Worm (Caenorhabditis elegans) whole organism, L3 larva: ENCODE measurements around the gene F40G12.10.

ENCODE experiments used
- R02D3.7 ChIP-seq: fragments of 150-350 bp; optimal IDR thresholded peaks from 2 replicates; lab custom pipeline; 2014; ENCODE audit warnings: missing biosample characterization, missing genetic modification characterization
- ama-1 ChIP-seq: fragments of 150-350 bp; optimal IDR thresholded peaks from 2 replicates; lab custom pipeline; 2018
- ceh-16 ChIP-seq: sonication (generic microtip); optimal IDR thresholded peaks from 2 replicates; lab custom pipeline; 2017; ENCODE audit warnings: missing biosample characterization, missing genetic modification characterization
- ceh-28 ChIP-seq: fragments of 150-350 bp; optimal IDR thresholded peaks from 2 replicates; lab custom pipeline; 2014; ENCODE audit warnings: missing biosample characterization, missing genetic modification reagents, missing genetic modification characterization
- ceh-9 ChIP-seq: sonication (generic microtip); optimal IDR thresholded peaks from 2 replicates; lab custom pipeline; 2018; ENCODE audit warnings: missing biosample characterization, missing genetic modification characterization
- daf-12 ChIP-seq: fragments of 150-350 bp; optimal IDR thresholded peaks from 2 replicates; lab custom pipeline; 2014; ENCODE audit warnings: missing biosample characterization, missing genetic modification reagents, missing genetic modification characterization
- egl-5 ChIP-seq: fragments of 150-350 bp; optimal IDR thresholded peaks from 2 replicates; lab custom pipeline; 2017; ENCODE audit warnings: missing biosample characterization, missing genetic modification reagents, missing genetic modification characterization, inconsistent platforms
- elt-1 ChIP-seq: fragments of 150-350 bp; optimal IDR thresholded peaks from 2 replicates; lab custom pipeline; 2014; ENCODE audit warnings: missing biosample characterization, missing genetic modification characterization
- elt-2 ChIP-seq: sonication (generic microtip); optimal IDR thresholded peaks from 2 replicates; lab custom pipeline; 2016; ENCODE audit warnings: missing genetic modification reagents, mild to moderate bottlenecking, missing genetic modification characterization, missing compliant biosample characterization
- elt-3 ChIP-seq, 3 experiments: fragments of 150-350 bp in 1 of 3; sonication (generic microtip) in 2 of 3; optimal IDR thresholded peaks; 2 replicates in 2 of 3; 4 replicates in 1 of 3; lab custom pipeline; 2014 to 2017; ENCODE audit warnings: missing biosample characterization in 3 of 3, missing genetic modification characterization in 3 of 3
- eor-1 ChIP-seq, 2 experiments: fragments of 150-350 bp; optimal IDR thresholded peaks; 2 replicates each; lab custom pipeline; 2014 to 2018; ENCODE audit warnings: missing biosample characterization in 2 of 2, missing genetic modification characterization in 2 of 2
- fkh-2 ChIP-seq: fragments of 150-350 bp; optimal IDR thresholded peaks from 2 replicates; lab custom pipeline; 2014; ENCODE audit warnings: missing biosample characterization, missing genetic modification reagents, missing genetic modification characterization
- fos-1 ChIP-seq: fragments of 150-350 bp; optimal IDR thresholded peaks from 2 replicates; lab custom pipeline; 2014; ENCODE audit warnings: missing biosample characterization, missing genetic modification characterization
- hmg-11 ChIP-seq: sonication (generic microtip); optimal IDR thresholded peaks from 2 replicates; lab custom pipeline; 2016; ENCODE audit warnings: missing genetic modification characterization, missing compliant biosample characterization
- jun-1 ChIP-seq: fragments of 150-350 bp; optimal IDR thresholded peaks from 2 replicates; lab custom pipeline; 2014; ENCODE audit warnings: missing biosample characterization, missing genetic modification reagents, missing genetic modification characterization
- mdl-1 ChIP-seq: fragments of 150-350 bp; optimal IDR thresholded peaks from 2 replicates; lab custom pipeline; 2014; ENCODE audit warnings: missing biosample characterization, missing genetic modification characterization
- mml-1 ChIP-seq: fragments of 150-350 bp; sonication (generic microtip); optimal IDR thresholded peaks from 3 replicates; lab custom pipeline; 2014; ENCODE audit warnings: missing biosample characterization, missing genetic modification characterization
- nfya-1 ChIP-seq: sonication (generic microtip); optimal IDR thresholded peaks from 2 replicates; lab custom pipeline; 2017; ENCODE audit warnings: missing genetic modification characterization, mild to moderate bottlenecking, missing compliant biosample characterization, antibody characterized with exemption, moderate library complexity; ENCODE audit not compliant: insufficient read depth
- nhr-11 ChIP-seq: fragments of 150-350 bp; optimal IDR thresholded peaks from 2 replicates; lab custom pipeline; 2014; ENCODE audit warnings: missing biosample characterization, missing genetic modification characterization
- nhr-12 ChIP-seq: fragments of 150-350 bp; optimal IDR thresholded peaks from 2 replicates; lab custom pipeline; 2014; ENCODE audit warnings: missing biosample characterization, missing genetic modification characterization
- nhr-23 ChIP-seq: fragments of 150-350 bp; optimal IDR thresholded peaks from 2 replicates; lab custom pipeline; 2014; ENCODE audit warnings: missing biosample characterization, missing genetic modification reagents, missing genetic modification characterization
- nhr-237 ChIP-seq: fragments of 150-350 bp; optimal IDR thresholded peaks from 2 replicates; lab custom pipeline; 2014; ENCODE audit warnings: missing biosample characterization, missing genetic modification characterization
- nhr-28 ChIP-seq: fragments of 150-350 bp; optimal IDR thresholded peaks from 2 replicates; lab custom pipeline; 2014; ENCODE audit warnings: missing biosample characterization, missing genetic modification characterization
- nhr-76 ChIP-seq: fragments of 150-350 bp; sonication (generic microtip); optimal IDR thresholded peaks from 5 replicates; lab custom pipeline; 2014; ENCODE audit warnings: missing biosample characterization, missing genetic modification characterization
- nhr-77 ChIP-seq: fragments of 150-350 bp; optimal IDR thresholded peaks from 2 replicates; lab custom pipeline; 2014; ENCODE audit warnings: missing biosample characterization, missing genetic modification characterization
- pha-4 ChIP-seq: fragments of 150-350 bp; optimal IDR thresholded peaks from 2 replicates; lab custom pipeline; 2014; ENCODE audit warnings: missing biosample characterization, missing genetic modification reagents, missing genetic modification characterization
- sea-2 ChIP-seq: fragments of 150-350 bp; sonication (generic microtip); optimal IDR thresholded peaks from 4 replicates; lab custom pipeline; 2014; ENCODE audit warnings: missing biosample characterization, missing genetic modification reagents, missing genetic modification characterization
- skn-1 ChIP-seq: fragments of 150-350 bp; optimal IDR thresholded peaks from 2 replicates; lab custom pipeline; 2014; ENCODE audit warnings: missing biosample characterization, missing genetic modification characterization
- snpc-4 ChIP-seq: fragments of 150-350 bp; optimal IDR thresholded peaks from 2 replicates; lab custom pipeline; 2014; ENCODE audit warnings: missing biosample characterization, missing genetic modification characterization
- tbx-2 ChIP-seq: sonication (generic microtip); optimal IDR thresholded peaks from 2 replicates; lab custom pipeline; 2016; ENCODE audit warnings: mild to moderate bottlenecking, missing genetic modification characterization, missing compliant biosample characterization
- unc-62 ChIP-seq: fragments of 150-350 bp; sonication (generic microtip); optimal IDR thresholded peaks from 4 replicates; lab custom pipeline; 2014; ENCODE audit warnings: missing biosample characterization, missing genetic modification reagents, missing genetic modification characterization
- zag-1 ChIP-seq: fragments of 150-350 bp; optimal IDR thresholded peaks from 2 replicates; lab custom pipeline; 2014; ENCODE audit warnings: missing biosample characterization, missing genetic modification characterization

F40G12.10 gene

DNA sequence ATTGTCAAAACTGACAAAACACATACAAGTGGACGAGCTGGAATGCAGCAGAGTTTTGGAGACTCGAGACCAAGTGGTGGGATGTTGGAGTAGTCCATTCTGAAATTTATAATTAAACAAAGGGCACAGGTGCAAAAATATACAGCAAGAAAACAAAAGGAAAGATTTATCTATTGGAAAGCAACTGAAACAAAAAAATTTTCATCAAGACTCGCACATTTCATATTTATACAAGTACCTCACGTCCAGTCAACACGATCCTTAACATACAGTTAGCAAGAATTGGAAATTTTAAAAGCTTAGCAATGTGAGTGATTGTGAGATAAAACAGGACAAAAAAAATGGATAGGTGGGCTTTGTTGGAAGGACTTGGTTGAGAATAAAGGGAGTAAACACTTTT is 30.9 kb downstream of the F40G12.10 start, which contains the start of gene F47B8.1:
F47B8.1 (minus strand) TSS at position 101 of the 400 bp plus-strand sequence.
- no peak for TF ChIP-seq snpc-4 (tag; lab: Kevin White, UChicago)

DNA sequence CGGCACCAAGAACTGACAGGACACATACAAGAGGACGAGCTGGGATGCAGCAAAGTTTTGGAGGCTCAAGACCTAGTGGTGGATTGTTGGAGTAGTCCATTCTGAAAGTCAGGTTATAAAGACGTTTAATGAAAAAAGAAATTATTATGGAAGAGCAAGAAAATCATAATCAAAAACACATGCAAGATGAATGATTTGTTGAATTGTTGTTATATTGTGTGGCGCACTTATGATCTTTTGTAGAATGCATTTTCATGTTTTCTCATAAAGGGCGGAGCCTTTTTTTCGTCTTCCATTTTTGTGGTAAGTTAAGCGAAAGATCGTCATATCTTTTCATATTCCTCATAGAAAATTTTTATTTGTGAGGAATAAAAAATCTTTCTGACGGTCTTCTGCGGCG is 33.2 kb downstream of the F40G12.10 start, which contains the start of gene F47B8.2:
F47B8.2 (minus strand) TSS at position 101 of the 400 bp plus-strand sequence.
- TF ChIP-seq jun-1 (tag; lab: Kevin White, UChicago) (no peak), fos-1 (tag; lab: Kevin White, UChicago) (no peak), mml-1 (no peak), pha-4 (no peak), nhr-28 (tag; lab: Kevin White, UChicago) (no peak), tbx-2 (tag; lab: Kevin White, UChicago) (no peak), egl-5 (tag; lab: Kevin White, UChicago) (no peak), R02D3.7 (tag; lab: Kevin White, UChicago) (no peak), fkh-2 (tag; lab: Kevin White, UChicago) (no peak), ama-1 (lab: Kevin White, UChicago) (no peak), nhr-11 (tag; lab: Kevin White, UChicago) (no peak)

DNA sequence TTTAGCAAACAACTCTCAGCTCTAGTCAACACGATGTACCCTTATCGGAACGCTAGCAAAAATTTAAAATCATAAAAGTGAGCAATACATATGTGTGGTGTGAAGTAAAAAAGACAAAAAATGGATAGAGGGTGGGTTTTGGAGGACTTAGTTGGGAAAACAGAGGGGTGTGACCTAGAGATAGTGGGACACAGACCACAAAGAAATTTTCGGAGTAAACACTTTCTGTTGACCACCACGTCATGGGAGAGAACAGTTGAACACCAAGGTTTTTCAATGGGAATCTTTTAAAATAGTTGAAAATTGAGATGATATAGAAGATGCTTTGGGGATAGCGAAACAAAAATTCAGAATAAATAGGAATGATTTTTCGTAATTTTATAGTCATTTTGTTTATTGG is 33.9 kb downstream of the F40G12.10 start:
- TF ChIP-seq mdl-1 (tag; lab: Kevin White, UChicago) (no peak), fos-1 (tag; lab: Kevin White, UChicago) (no peak), R02D3.7 (tag; lab: Kevin White, UChicago) (no peak), snpc-4 (tag; lab: Kevin White, UChicago) (peak; percentile 41), nfya-1 (peak; percentile 11), nhr-23 (tag; lab: Kevin White, UChicago) (no peak), ceh-16 (tag; lab: Kevin White, UChicago) (no peak), nhr-28 (tag; lab: Kevin White, UChicago) (no peak), tbx-2 (tag; lab: Kevin White, UChicago) (no peak), hmg-11 (tag; lab: Kevin White, UChicago) (no peak), daf-12 (tag; lab: Kevin White, UChicago) (no peak), pha-4 (peak; percentile 71)

DNA sequence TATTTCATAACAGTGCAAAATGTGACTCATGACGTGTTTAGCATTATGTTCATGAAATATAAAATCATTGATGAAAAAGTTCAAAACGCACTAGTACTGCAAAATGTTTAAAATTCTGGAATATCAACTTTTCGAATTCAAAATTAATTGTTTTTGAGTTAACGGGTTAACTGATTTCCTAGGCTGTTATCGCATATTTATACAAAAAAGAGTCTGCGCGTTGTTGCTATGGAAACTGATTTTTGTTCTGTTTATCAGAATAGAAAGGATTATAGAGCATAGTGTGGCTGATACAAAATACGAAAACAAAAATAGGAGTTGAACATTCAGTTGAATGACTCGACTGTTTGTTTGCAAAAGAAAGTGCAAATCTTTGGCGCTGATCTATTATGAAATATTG is 34.3 kb downstream of the F40G12.10 start:
- TF ChIP-seq nhr-12 (tag; lab: Kevin White, UChicago) (no peak), fos-1 (tag; lab: Kevin White, UChicago) (no peak), skn-1 (tag; lab: Kevin White, UChicago) (no peak), nhr-28 (tag; lab: Kevin White, UChicago) (no peak), ceh-28 (tag; lab: Kevin White, UChicago) (no peak), nhr-23 (tag; lab: Kevin White, UChicago) (no peak), eor-1 (tag; optimal IDR thresholded peaks at IDR 0.05; lab: Kevin White, UChicago) (no peak), R02D3.7 (tag; lab: Kevin White, UChicago) (no peak)

DNA sequence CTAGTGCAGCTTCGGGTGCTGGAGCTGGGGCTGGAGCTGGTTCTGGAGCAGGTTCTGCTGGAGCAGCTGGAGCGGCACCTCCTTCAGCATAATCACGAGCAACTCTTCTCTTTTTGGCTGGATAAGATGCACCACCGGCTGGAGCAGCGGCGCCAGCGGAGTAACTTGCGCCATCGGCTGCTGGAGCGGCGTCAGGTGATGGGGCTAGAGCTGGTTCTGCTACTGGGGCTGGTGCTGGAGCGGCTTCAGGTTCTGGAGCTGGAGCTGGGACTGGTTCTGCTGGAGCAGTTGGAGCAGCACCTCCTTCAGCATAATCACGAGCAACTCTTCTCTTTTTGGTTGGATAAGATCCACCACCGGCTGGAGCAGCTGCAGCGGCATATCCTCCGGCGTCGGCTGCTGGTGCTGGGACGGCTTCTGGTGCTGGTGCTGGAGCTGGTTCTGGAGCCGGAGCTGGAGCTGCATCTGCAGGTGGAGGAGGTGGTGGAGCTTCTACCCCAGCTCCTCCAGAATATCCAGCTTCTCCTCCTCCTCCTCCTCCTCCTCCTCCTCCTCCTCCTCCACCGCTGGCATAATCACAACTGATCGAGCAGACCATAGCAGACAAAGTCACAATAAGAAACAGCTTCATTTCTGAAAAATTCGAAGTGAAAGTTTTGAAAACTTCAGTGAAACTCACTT is 35.9 kb downstream of the F40G12.10 start, which contains the start of gene F47B8.13:
F47B8.13 (minus strand) TSS at position 631 of the 681 bp plus-strand sequence.
- TF ChIP-seq snpc-4 (tag; lab: Kevin White, UChicago) (no peak), nhr-76 (tag; lab: Kevin White, UChicago) (no peak), fkh-2 (tag; lab: Kevin White, UChicago) (no peak), ceh-9 (tag; lab: Kevin White, UChicago) (no peak), nhr-28 (tag; lab: Kevin White, UChicago) (no peak), fos-1 (tag; lab: Kevin White, UChicago) (no peak), elt-3 (tag; optimal IDR thresholded peaks at IDR 0.05; lab: Kevin White, UChicago) (no peak), egl-5 (tag; lab: Kevin White, UChicago) (no peak), unc-62 (GFP tag; lab: Kevin White, UChicago) (no peak), elt-1 (no peak), sea-2 (no peak), nhr-77 (tag; lab: Kevin White, UChicago) (no peak)
- TF ChIP-seq, all 47 proteins: peak for 0

DNA sequence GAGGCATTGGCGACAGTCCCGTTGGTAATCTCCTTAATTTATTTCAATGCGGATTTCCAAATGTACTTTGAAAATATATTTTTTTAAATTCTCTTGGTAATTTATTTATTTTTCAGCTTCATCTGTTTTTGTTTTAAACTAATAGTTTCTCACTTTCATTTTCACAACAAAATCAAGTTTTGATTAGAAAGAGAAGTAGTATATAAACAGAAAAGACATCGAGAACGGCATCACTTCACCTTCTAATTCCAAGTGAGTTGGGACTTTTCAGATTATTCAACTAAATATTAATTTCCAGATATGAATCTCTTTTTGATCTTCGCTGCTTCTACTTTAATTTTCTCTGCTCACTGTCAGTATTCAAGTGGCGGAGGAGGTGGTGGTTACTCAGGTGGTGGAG is 36.9 kb downstream of the F40G12.10 start, which contains the start of gene F47B8.14:
F47B8.14 (plus strand) TSS at position 301 of the 400 bp plus-strand sequence.
- TF ChIP-seq zag-1 (tag; lab: Kevin White, UChicago) (no peak), jun-1 (tag; lab: Kevin White, UChicago) (no peak), daf-12 (tag; lab: Kevin White, UChicago) (no peak), unc-62 (GFP tag; lab: Kevin White, UChicago) (no peak), pha-4 (no peak), nhr-237 (tag; lab: Kevin White, UChicago) (no peak), nhr-23 (tag; lab: Kevin White, UChicago) (no peak), elt-2 (tag; lab: Kevin White, UChicago) (no peak), R02D3.7 (tag; lab: Kevin White, UChicago) (no peak), nhr-77 (tag; lab: Kevin White, UChicago) (no peak), nhr-12 (tag; lab: Kevin White, UChicago) (no peak), skn-1 (tag; lab: Kevin White, UChicago) (no peak), ama-1 (lab: Kevin White, UChicago) (no peak)
